Fruit fly (Drosophila melanogaster): Measurements from ENCODE around the gene Esyt2.

The Esyt2 gene

dm6 chr3R:24573094-24573732 lies 28.7 kb downstream of the Esyt2 start:
- TF ChIP-seq Dfd (GFP tag; optimal IDR thresholded peaks at IDR 0.05) (no peak), tai (GFP tag; optimal IDR thresholded peaks at IDR 0.05) (no peak), Hnf4 (GFP tag; optimal IDR thresholded peaks at IDR 0.05) (no peak)

- TF ChIP-seq usp (GFP tag; optimal IDR thresholded peaks at IDR 0.05) (no peak), Vsx2 (GFP tag; optimal IDR thresholded peaks at IDR 0.05; ENCODE audit: partially characterized antibody) (no peak), CG32264 (GFP tag; optimal IDR thresholded peaks at IDR 0.05) (no peak), N (GFP tag; optimal IDR thresholded peaks at IDR 0.05) (no peak), br (GFP tag; optimal IDR thresholded peaks at IDR 0.05) (no peak), woc (GFP tag; optimal IDR thresholded peaks at IDR 0.05) (peak; percentile 11), sv (GFP tag; optimal IDR thresholded peaks at IDR 0.05) (peak; percentile 38), h (GFP tag; optimal IDR thresholded peaks at IDR 0.05) (peak; percentile 30), HLH106 (tag; optimal IDR thresholded peaks at IDR 0.05) (peak; percentile 64), ey (GFP tag; optimal IDR thresholded peaks at IDR 0.05) (peak; percentile 21), Dif (GFP tag; optimal IDR thresholded peaks at IDR 0.05; ENCODE audit: partially characterized antibody) (no peak), Myc (optimal IDR thresholded peaks at IDR 0.05) (no peak), lola (GFP tag; optimal IDR thresholded peaks at IDR 0.05) (no peak), Mio (GFP tag; optimal IDR thresholded peaks at IDR 0.05) (no peak), Hnf4 (GFP tag; optimal IDR thresholded peaks at IDR 0.05) (no peak), rgr (GFP tag; optimal IDR thresholded peaks at IDR 0.05) (peak; percentile 46), CG9705 (GFP tag; optimal IDR thresholded peaks at IDR 0.05) (no peak), GATAd (GFP tag; optimal IDR thresholded peaks at IDR 0.05) (no peak), dl (GFP tag; optimal IDR thresholded peaks at IDR 0.05; ENCODE audit: insufficient read depth in 1 of 2, partially characterized antibody in 2 of 2) (no peak), dmrt93B (GFP tag; optimal IDR thresholded peaks at IDR 0.05) (no peak), OdsH (GFP tag; optimal IDR thresholded peaks at IDR 0.05) (peak; percentile 49), dsf (GFP tag; optimal IDR thresholded peaks at IDR 0.05; ENCODE audit: borderline replicate concordance) (no peak), Abd-B (GFP tag; optimal IDR thresholded peaks at IDR 0.05) (no peak), fru (GFP tag; optimal IDR thresholded peaks at IDR 0.05) (peak; percentile 49), Hr83 (GFP tag; optimal IDR thresholded peaks at IDR 0.05; ENCODE audit: poor library complexity, severe bottlenecking) (no peak), jim (GFP tag; optimal IDR thresholded peaks at IDR 0.05) (no peak), tai (GFP tag; optimal IDR thresholded peaks at IDR 0.05) (no peak), Sp1 (GFP tag; optimal IDR thresholded peaks at IDR 0.05) (peak; percentile 69), Hr78 (GFP tag; optimal IDR thresholded peaks at IDR 0.05) (no peak), pan (optimal IDR thresholded peaks at IDR 0.05) (no peak), foxo (GFP tag; optimal IDR thresholded peaks at IDR 0.05) (peak in 1 of 2 experiments; percentile 43), CrebA (GFP tag; optimal IDR thresholded peaks at IDR 0.05; ENCODE audit: borderline replicate concordance) (no peak), brk (GFP tag; optimal IDR thresholded peaks at IDR 0.05) (no peak), Rel (GFP tag; optimal IDR thresholded peaks at IDR 0.05) (no peak), Rel (tag; optimal IDR thresholded peaks at IDR 0.05) (no peak), Jra (GFP tag; optimal IDR thresholded peaks at IDR 0.05) (no peak), psq (GFP tag; optimal IDR thresholded peaks at IDR 0.05) (peak; percentile 31), sage (GFP tag; optimal IDR thresholded peaks at IDR 0.05) (no peak), Dfd (GFP tag; optimal IDR thresholded peaks at IDR 0.05) (peak; percentile 3)
Measured at dm6 chr3R:24574123-24574522, 29.6 kb downstream of the Esyt2 start.

dm6 chr3R:24575109-24575508 lies 30.6 kb downstream of the Esyt2 start:
- TF ChIP-seq Myc (optimal IDR thresholded peaks at IDR 0.05), result no peak
- no peak for TF ChIP-seq N (GFP tag; optimal IDR thresholded peaks at IDR 0.05)
- TF ChIP-seq woc (GFP tag; optimal IDR thresholded peaks at IDR 0.05), result no peak
- TF ChIP-seq CG32264 (GFP tag; optimal IDR thresholded peaks at IDR 0.05), result no peak
